Worm (Caenorhabditis elegans): ENCODE results near the gene pes-23.

Gene pes-23

ce11 chrX:6941711-6942110 is 40.5 kb downstream of the pes-23 start:
- TF ChIP-seq pros-1 (tag; optimal IDR thresholded peaks at IDR 0.05) (no peak), T23F11.4 (GFP tag; optimal IDR thresholded peaks at IDR 0.05) (no peak), nfya-1 (tag; optimal IDR thresholded peaks at IDR 0.05) (no peak), ceh-6 (GFP tag; optimal IDR thresholded peaks at IDR 0.05) (no peak), unc-42 (tag; optimal IDR thresholded peaks at IDR 0.05) (no peak), madf-2 (tag; optimal IDR thresholded peaks at IDR 0.05) (no peak), ref-2 (tag; optimal IDR thresholded peaks at IDR 0.05) (no peak), ceh-45 (GFP tag; IDR thresholded peaks at IDR 0.05) (no peak), syd-9 (tag; optimal IDR thresholded peaks at IDR 0.05) (no peak), elt-4 (tag; optimal IDR thresholded peaks at IDR 0.05) (no peak)

- TF ChIP-seq ztf-16 (tag; optimal IDR thresholded peaks at IDR 0.05) (no peak), ceh-48 (tag; optimal IDR thresholded peaks at IDR 0.05) (no peak), lim-6 (tag; optimal IDR thresholded peaks at IDR 0.05) (no peak), elt-4 (tag; optimal IDR thresholded peaks at IDR 0.05) (no peak), ttx-3 (tag; optimal IDR thresholded peaks at IDR 0.05) (no peak), pha-4 (tag; optimal IDR thresholded peaks at IDR 0.05) (no peak), che-1 (tag; optimal IDR thresholded peaks at IDR 0.05) (no peak), ceh-34 (tag; optimal IDR thresholded peaks at IDR 0.05) (no peak), sdc-2 (tag; optimal IDR thresholded peaks at IDR 0.05) (no peak), unc-3 (GFP tag; conservative IDR thresholded peaks at IDR 0.05) (no peak), unc-3 (tag; optimal IDR thresholded peaks at IDR 0.05) (no peak)
Observed at ce11 chrX:6946789-6947188, 45.6 kb downstream of the pes-23 start.

DNA sequence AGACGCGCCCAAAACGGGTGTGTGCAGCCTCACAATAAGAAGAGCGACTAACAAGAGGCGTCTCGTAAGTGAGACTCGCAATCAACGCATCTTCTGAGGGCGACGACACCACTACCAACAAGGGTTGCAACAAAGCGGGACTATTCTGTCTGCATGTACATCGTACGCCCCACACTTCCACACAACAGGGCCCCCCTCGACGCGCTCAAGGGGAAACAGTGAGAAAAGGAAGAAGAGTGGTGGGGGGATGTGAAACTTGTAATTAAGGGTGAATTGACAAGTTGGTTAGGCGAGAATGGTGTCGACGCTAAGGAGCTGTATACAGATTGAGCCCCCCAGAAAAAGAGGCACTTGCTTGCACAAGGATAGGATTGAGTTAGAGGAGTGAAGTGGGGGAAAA is 52.2 kb downstream of the pes-23 start:
- TF ChIP-seq unc-42 (tag; optimal IDR thresholded peaks at IDR 0.05) = peak; percentile 10
- TF ChIP-seq ref-2 (tag; optimal IDR thresholded peaks at IDR 0.05) = peak; percentile 31
- TF ChIP-seq ceh-31 (tag; optimal IDR thresholded peaks at IDR 0.05) = peak; percentile 61
- TF ChIP-seq sox-4 (tag; optimal IDR thresholded peaks at IDR 0.05) = peak; percentile 18
- no peak for TF ChIP-seq eyg-1 (tag; optimal IDR thresholded peaks at IDR 0.05)
- peak; percentile 8 for TF ChIP-seq hlh-6 (tag; optimal IDR thresholded peaks at IDR 0.05)

All from whole organism, late embryonic.